Worm (Caenorhabditis elegans): ENCODE results near the gene F07F6.1.

F07F6.1 gene

DNA sequence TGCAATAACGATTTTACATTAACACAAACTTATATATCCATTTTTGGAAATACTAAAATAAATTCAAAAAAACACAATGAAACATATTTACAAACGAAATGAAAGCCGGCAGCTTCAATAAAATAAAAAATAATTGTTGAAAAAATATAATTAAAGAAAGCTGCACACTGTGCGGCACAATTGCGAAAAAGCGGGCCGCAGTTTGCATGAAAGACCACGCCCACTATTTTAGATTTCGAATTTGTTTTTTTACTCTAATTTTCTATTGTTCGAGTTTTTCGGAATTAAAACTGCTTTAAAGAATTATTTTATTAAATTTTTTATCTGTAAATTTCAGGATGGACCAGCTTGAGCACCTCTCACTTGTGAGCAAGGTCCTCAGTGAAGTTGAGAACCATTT lies 38.5 kb upstream of the F07F6.1 start, which contains the start of gene mog-5:
Gene mog-5, plus strand, starts transcription at position 338 of the 400 bp plus-strand sequence.
- TF ChIP-seq spr-3 (GFP tag; optimal IDR thresholded peaks at IDR 0.05) (no peak), spr-1 (tag; optimal IDR thresholded peaks at IDR 0.05) (no peak), pha-4 (GFP tag; IDR thresholded peaks at IDR 0.05) (no peak), pha-4 (tag; optimal IDR thresholded peaks at IDR 0.05) (peak; percentile 25), tag-97 (GFP tag; IDR thresholded peaks at IDR 0.05) (no peak), daf-12 (tag; optimal IDR thresholded peaks at IDR 0.05) (no peak), mes-2 (tag; optimal IDR thresholded peaks at IDR 0.05; ENCODE audit: poor library complexity, severe bottlenecking) (peak; percentile 77), lin-38 (GFP tag; IDR thresholded peaks at IDR 0.05) (peak; percentile 40; the same call in 1 of the 2 replicates), dpl-1 (GFP tag; optimal IDR thresholded peaks at IDR 0.05) (peak; percentile 26), daf-8 (GFP tag; IDR thresholded peaks at IDR 0.05) (no peak), hlh-30 (tag; optimal IDR thresholded peaks at IDR 0.05; ENCODE audit: insufficient read depth) (peak; percentile 23), nhr-25 (tag; optimal IDR thresholded peaks at IDR 0.05; ENCODE audit: borderline replicate concordance, insufficient read depth) (no peak), lin-29 (GFP tag; IDR thresholded peaks at IDR 0.05) (no peak), egl-27 (tag; optimal IDR thresholded peaks at IDR 0.05) (no peak), lim-7 (GFP tag; IDR thresholded peaks at IDR 0.05) (no peak)

DNA sequence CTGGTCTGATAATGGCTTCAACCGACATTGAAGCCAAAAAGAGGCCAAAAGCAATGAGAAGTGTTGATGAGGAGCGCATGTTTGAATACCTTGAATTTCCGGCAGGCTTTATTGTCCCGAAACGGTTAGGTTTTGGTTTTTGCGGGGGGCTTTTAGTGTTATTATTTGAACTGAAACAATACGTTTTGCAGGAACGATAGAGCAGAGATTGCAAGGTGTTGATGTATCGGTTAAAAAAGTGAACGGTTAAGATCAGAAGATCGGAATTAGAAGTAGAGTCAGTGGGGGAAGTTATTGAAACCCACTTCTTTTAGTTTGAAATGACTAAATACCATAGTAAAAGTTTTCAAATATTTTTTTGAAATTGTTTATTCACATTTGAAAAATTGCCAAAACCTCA lies 30.1 kb upstream of the F07F6.1 start, which contains the start of gene clec-141:
Gene clec-141, minus strand, starts transcription at position 101 of the 400 bp plus-strand sequence.
- TF ChIP-seq spr-3 (GFP tag; optimal IDR thresholded peaks at IDR 0.05): no peak

DNA sequence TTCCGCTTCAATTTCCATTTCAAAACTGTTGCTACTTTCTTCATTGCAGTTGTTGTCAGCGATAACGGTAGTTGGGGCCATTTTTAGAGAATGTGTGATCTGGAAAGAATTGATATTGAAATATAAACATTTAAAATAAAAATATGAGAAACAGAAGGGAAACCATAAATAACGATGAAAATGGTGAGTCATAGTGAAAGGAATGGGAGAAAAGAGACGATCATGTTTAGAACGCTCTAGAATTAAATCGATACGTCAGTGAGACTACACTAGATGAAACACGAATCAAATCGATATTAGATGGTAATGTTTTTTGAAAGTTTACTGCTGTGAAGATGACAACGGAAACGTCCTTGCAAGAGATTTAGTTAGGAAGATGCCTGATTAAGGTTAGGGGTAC lies 28.8 kb upstream of the F07F6.1 start, which contains the start of the genes EEED8.12 and EEED8.4:
Gene EEED8.12, minus strand, starts transcription at position 101 of the 400 bp plus-strand sequence.
Gene EEED8.4, plus strand, starts transcription at position 396 of the 400 bp plus-strand sequence.
- no peak for TF ChIP-seq mdt-29 (GFP tag; IDR thresholded peaks at IDR 0.05)
- TF ChIP-seq ceh-44 (GFP tag; IDR thresholded peaks at IDR 0.05): no peak
- TF ChIP-seq tag-97 (GFP tag; IDR thresholded peaks at IDR 0.05): no peak
- no peak for TF ChIP-seq vab-7 (GFP tag; IDR thresholded peaks at IDR 0.05)
- TF ChIP-seq daf-8 (GFP tag; IDR thresholded peaks at IDR 0.05): no peak
- TF ChIP-seq F49E8.2 (tag; optimal IDR thresholded peaks at IDR 0.05; ENCODE audit: borderline replicate concordance): no peak
- no peak for TF ChIP-seq aly-2 (tag; optimal IDR thresholded peaks at IDR 0.05)
- no peak for TF ChIP-seq spr-1 (tag; optimal IDR thresholded peaks at IDR 0.05)
- no peak for TF ChIP-seq fos-1 (tag; optimal IDR thresholded peaks at IDR 0.05)
- TF ChIP-seq nhr-48 (tag; optimal IDR thresholded peaks at IDR 0.05): no peak
- no peak for TF ChIP-seq nhr-77 (tag; optimal IDR thresholded peaks at IDR 0.05)
- no peak for TF ChIP-seq fkh-10 (GFP tag; optimal IDR thresholded peaks at IDR 0.05)
- TF ChIP-seq ceh-62 (tag; optimal IDR thresholded peaks at IDR 0.05): no peak
- TF ChIP-seq nhr-102 (tag; optimal IDR thresholded peaks at IDR 0.05): no peak
- TF ChIP-seq snpc-4 (tag; optimal IDR thresholded peaks at IDR 0.05): no peak
- TF ChIP-seq T26A8.4 (GFP tag; IDR thresholded peaks at IDR 0.05): no peak
- TF ChIP-seq ceh-32 (tag; optimal IDR thresholded peaks at IDR 0.05; ENCODE audit: poor library complexity): no peak
- TF ChIP-seq mes-2 (tag; optimal IDR thresholded peaks at IDR 0.05; ENCODE audit: poor library complexity, severe bottlenecking): no peak
- no peak for TF ChIP-seq nhr-42 (GFP tag; IDR thresholded peaks at IDR 0.05)

DNA sequence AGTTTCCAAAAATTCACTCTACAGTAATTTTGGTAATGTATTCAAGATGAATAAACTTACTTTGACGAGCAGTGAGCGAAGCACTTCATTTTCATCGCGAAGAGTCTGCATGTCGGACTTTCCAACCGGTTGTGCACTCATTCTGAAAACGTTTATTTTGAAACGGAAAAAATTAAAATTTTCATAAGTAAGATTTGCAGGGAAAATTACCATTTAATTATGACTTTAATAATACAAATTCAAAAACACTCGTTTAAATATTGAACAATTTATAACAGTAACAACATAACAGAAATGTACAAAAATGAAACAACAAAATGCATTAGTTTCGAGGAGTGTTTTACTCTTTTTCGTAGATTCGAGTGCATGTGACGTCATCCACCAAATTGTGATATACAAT lies 25.2 kb upstream of the F07F6.1 start, which contains the start of the genes EEED8.13 and EEED8.18:
Gene EEED8.13, minus strand, starts transcription at position 101 of the 400 bp plus-strand sequence.
Gene EEED8.18, minus strand, starts transcription at position 144 of the 400 bp plus-strand sequence.
- no peak for TF ChIP-seq mxl-3 (GFP tag; optimal IDR thresholded peaks at IDR 0.05)
- TF ChIP-seq hlh-30 (tag; optimal IDR thresholded peaks at IDR 0.05; ENCODE audit: insufficient read depth): no peak

DNA sequence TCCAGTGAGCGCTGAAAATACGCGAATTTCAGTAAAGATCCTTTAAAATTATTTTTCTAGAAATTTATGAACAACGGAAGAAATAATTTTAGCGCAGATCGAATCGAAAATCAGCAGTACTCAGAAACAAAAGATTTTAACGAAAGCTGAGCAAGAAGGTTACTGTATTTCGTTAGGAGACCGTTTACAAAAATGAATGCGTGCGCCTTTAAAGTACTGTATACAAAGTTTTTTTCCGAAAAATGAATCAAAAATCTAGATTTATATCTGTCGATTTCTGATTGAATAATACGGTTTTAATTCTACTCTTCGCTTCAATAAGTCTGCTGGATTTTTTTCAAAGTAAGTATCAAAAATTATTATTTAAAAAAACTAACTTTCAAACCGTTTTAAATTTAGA lies 23.6 kb upstream of the F07F6.1 start, which contains the start of the genes EEED8.14 and EEED8.3:
Gene EEED8.14, minus strand, starts transcription at position 13 of the 400 bp plus-strand sequence.
Gene EEED8.3, plus strand, starts transcription at position 237 of the 400 bp plus-strand sequence.
- no peak for TF ChIP-seq dmd-6 (GFP tag; IDR thresholded peaks at IDR 0.05)
- no peak for TF ChIP-seq F44E2.7 (GFP tag; IDR thresholded peaks at IDR 0.05)
- TF ChIP-seq lin-15B (tag; optimal IDR thresholded peaks at IDR 0.05): no peak
- no peak for TF ChIP-seq F10B5.3 (tag; optimal IDR thresholded peaks at IDR 0.05)
- TF ChIP-seq tra-1 (GFP tag; IDR thresholded peaks at IDR 0.05): no peak
- TF ChIP-seq Y75B8A.6 (GFP tag; IDR thresholded peaks at IDR 0.05): no peak
- TF ChIP-seq snpc-4 (tag; optimal IDR thresholded peaks at IDR 0.05): no peak
- TF ChIP-seq skn-1 (tag; optimal IDR thresholded peaks at IDR 0.05): no peak
- TF ChIP-seq Y5F2A.4 (GFP tag; optimal IDR thresholded peaks at IDR 0.05): no peak
- no peak for TF ChIP-seq nhr-77 (tag; optimal IDR thresholded peaks at IDR 0.05)
- no peak for TF ChIP-seq T26A8.4 (GFP tag; IDR thresholded peaks at IDR 0.05)
- no peak for TF ChIP-seq mxl-3 (GFP tag; optimal IDR thresholded peaks at IDR 0.05)
- no peak for TF ChIP-seq attf-4 (tag; optimal IDR thresholded peaks at IDR 0.05)
- no peak for TF ChIP-seq spr-3 (GFP tag; optimal IDR thresholded peaks at IDR 0.05)
- TF ChIP-seq vab-7 (GFP tag; IDR thresholded peaks at IDR 0.05): no peak
- TF ChIP-seq mdl-1 (tag; optimal IDR thresholded peaks at IDR 0.05): no peak
- no peak for TF ChIP-seq nhr-41 (GFP tag; IDR thresholded peaks at IDR 0.05)
- TF ChIP-seq ZK546.5 (tag; optimal IDR thresholded peaks at IDR 0.05): no peak
- TF ChIP-seq lim-7 (GFP tag; IDR thresholded peaks at IDR 0.05): no peak
- TF ChIP-seq mdt-29 (GFP tag; IDR thresholded peaks at IDR 0.05): no peak
